Worm (Caenorhabditis elegans) whole organism, L3 larva: ENCODE results near the gene tag-275.

ENCODE experiments used
- R02D3.7 ChIP-seq: fragments of 150-350 bp; optimal IDR thresholded peaks from 2 replicates; lab custom pipeline; 2014; ENCODE audit warnings: missing biosample characterization, missing genetic modification characterization
- ceh-82 ChIP-seq: fragments of 150-350 bp; optimal IDR thresholded peaks from 2 replicates; lab custom pipeline; 2014; ENCODE audit warnings: missing biosample characterization, missing genetic modification characterization
- nhr-12 ChIP-seq: fragments of 150-350 bp; optimal IDR thresholded peaks from 2 replicates; lab custom pipeline; 2014; ENCODE audit warnings: missing biosample characterization, missing genetic modification characterization
- pqm-1 ChIP-seq: fragments of 150-350 bp; optimal IDR thresholded peaks from 2 replicates; lab custom pipeline; 2017; ENCODE audit warnings: missing biosample characterization, missing genetic modification characterization, inconsistent platforms
- skn-1 ChIP-seq: fragments of 150-350 bp; optimal IDR thresholded peaks from 2 replicates; lab custom pipeline; 2014; ENCODE audit warnings: missing biosample characterization, missing genetic modification characterization
- snpc-4 ChIP-seq: fragments of 150-350 bp; optimal IDR thresholded peaks from 2 replicates; lab custom pipeline; 2014; ENCODE audit warnings: missing biosample characterization, missing genetic modification characterization
- unc-62 ChIP-seq: fragments of 150-350 bp; sonication (generic microtip); optimal IDR thresholded peaks from 4 replicates; lab custom pipeline; 2014; ENCODE audit warnings: missing biosample characterization, missing genetic modification reagents, missing genetic modification characterization

DNA sequence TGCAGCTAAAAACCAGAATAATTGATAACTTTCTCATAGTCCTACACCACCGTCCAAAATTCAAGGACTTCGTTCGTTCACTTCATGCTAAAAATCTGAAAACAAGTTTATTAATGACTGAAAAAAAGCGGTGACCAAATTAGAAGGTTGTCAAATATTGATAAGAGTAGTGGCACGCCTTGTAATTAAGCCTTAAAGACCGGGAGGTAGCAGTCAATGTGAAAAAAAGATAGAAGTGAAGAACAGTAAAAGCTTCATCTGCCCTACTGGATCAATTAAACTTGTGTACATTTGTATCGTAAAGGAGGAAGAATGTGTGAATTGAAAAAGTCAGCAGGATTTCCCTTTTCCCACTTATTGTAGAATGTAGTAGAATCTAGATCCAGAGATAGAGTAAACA is at the start of gene tag-275:
- TF ChIP-seq pqm-1 (tag; lab: Kevin White, UChicago) (no peak), skn-1 (tag; lab: Kevin White, UChicago) (no peak), unc-62 (no peak), nhr-12 (tag; lab: Kevin White, UChicago) (no peak), snpc-4 (tag; lab: Kevin White, UChicago) (no peak), ceh-82 (tag; lab: Kevin White, UChicago) (no peak), R02D3.7 (no peak)
